Fruit fly (Drosophila melanogaster) Kc167 (cell line): ENCODE measurements around the gene smid.

Experiments
- Myc ChIP-seq: fragments of >200 bp; optimal IDR thresholded peaks from 2 replicates; lab custom pipeline; 2017; ENCODE audit warnings: missing external identifiers
- Sin3A ChIP-seq: fragments of >200 bp; optimal IDR thresholded peaks from 2 replicates; lab custom pipeline; 2018; ENCODE audit warnings: missing external identifiers
- h ChIP-seq: fragments of >200 bp; optimal IDR thresholded peaks from 3 replicates; lab custom pipeline; 2018; ENCODE audit warnings: missing external identifiers
- insv ChIP-seq: fragments of >200 bp; optimal IDR thresholded peaks from 3 replicates; lab custom pipeline; 2018; ENCODE audit warnings: missing external identifiers
- psq ChIP-seq: fragments of >200 bp; optimal IDR thresholded peaks from 2 replicates; lab custom pipeline; 2017; ENCODE audit warnings: missing external identifiers
- ttk ChIP-seq: sonication (Bioruptor generic); optimal IDR thresholded peaks from 2 replicates; lab custom pipeline; 2017; ENCODE audit warnings: missing external identifiers

dm6 chr3L:7376830-7377229 lies 4.6 kb upstream of the smid start:
- TF ChIP-seq h (no peak), psq (no peak), ttk (lab: Kevin White, UChicago) (no peak), Myc (lab: Kevin White, UChicago) (no peak), Sin3A (lab: Kevin White, UChicago) (no peak), insv (no peak)
